Worm (Caenorhabditis elegans): ENCODE data around the gene lhfp-4.

DNA sequence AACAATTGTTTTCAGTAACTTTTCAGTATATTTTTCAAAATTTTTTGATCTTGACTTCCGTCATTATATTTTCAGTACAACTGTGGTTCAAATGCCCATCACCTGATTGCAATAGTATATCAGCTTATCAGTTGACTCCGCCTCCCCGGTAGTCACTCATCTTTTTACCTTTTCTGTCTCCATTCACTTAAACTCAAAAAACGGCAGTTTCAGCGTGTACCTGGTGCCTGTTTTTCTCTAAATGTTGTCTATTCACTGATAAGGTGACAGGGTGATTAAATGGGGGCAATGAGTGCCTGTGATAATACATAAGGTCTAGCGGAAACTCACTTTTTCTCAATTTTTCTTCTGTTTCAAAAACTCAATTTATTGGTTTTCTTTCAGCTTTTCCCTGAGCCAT, 30.2 kb upstream of the lhfp-4 start, which contains the start of gene ZK550.2:
- no peak for TF ChIP-seq lin-13 (tag; optimal IDR thresholded peaks at IDR 0.05)
- TF ChIP-seq flh-1 (GFP tag; optimal IDR thresholded peaks at IDR 0.05), result no peak
- TF ChIP-seq lsy-2 (tag; optimal IDR thresholded peaks at IDR 0.05), result no peak
- TF ChIP-seq snpc-4 (tag; optimal IDR thresholded peaks at IDR 0.05), result no peak
- TF ChIP-seq sptf-1 (tag; optimal IDR thresholded peaks at IDR 0.05), result no peak
- no peak for TF ChIP-seq lin-32 (GFP tag; optimal IDR thresholded peaks at IDR 0.05)
- no peak for TF ChIP-seq unc-62 (GFP tag; optimal IDR thresholded peaks at IDR 0.05)
